Worm (Caenorhabditis elegans) whole organism, mixed stage, embryonic: ENCODE data around the gene fbxb-33.

Experiments
- blmp-1 ChIP-seq: fragments of 150-350 bp; optimal IDR thresholded peaks from 2 replicates; lab custom pipeline; 2014; ENCODE audit warnings: missing biosample characterization, missing genetic modification characterization
- ces-1 ChIP-seq: fragments of 150-350 bp; optimal IDR thresholded peaks from 2 replicates; lab custom pipeline; 2014; ENCODE audit warnings: missing biosample characterization, missing genetic modification reagents, missing genetic modification characterization
- cnd-1 ChIP-seq: fragments of 200-800 bp; sonication (Bioruptor generic); optimal IDR thresholded peaks from 2 replicates; lab custom pipeline; 2018; ENCODE audit warnings: mild to moderate bottlenecking, missing genetic modification characterization, missing compliant biosample characterization
- elt-3 ChIP-seq: fragments of 150-350 bp; optimal IDR thresholded peaks from 2 replicates; lab custom pipeline; 2014; ENCODE audit warnings: missing biosample characterization, missing genetic modification characterization
- flh-1 ChIP-seq: fragments of 200-800 bp; sonication (Bioruptor generic); optimal IDR thresholded peaks from 2 replicates; lab custom pipeline; 2018; ENCODE audit warnings: mild to moderate bottlenecking, missing genetic modification characterization, moderate library complexity, missing compliant biosample characterization
- lsy-2 ChIP-seq: fragments of 150-350 bp; optimal IDR thresholded peaks from 2 replicates; lab custom pipeline; 2014; ENCODE audit warnings: missing biosample characterization, missing genetic modification characterization
- nhr-12 ChIP-seq: fragments of 150-350 bp; optimal IDR thresholded peaks from 2 replicates; lab custom pipeline; 2014; ENCODE audit warnings: missing biosample characterization, missing genetic modification characterization
- nhr-28 ChIP-seq: fragments of 150-350 bp; optimal IDR thresholded peaks from 2 replicates; lab custom pipeline; 2014; ENCODE audit warnings: missing biosample characterization, missing genetic modification characterization
- pha-4 ChIP-seq: fragments of 150-350 bp; optimal IDR thresholded peaks from 2 replicates; lab custom pipeline; 2018; ENCODE audit warnings: missing biosample characterization, missing genetic modification reagents, missing genetic modification characterization
- unc-39 ChIP-seq: fragments of 150-350 bp; optimal IDR thresholded peaks from 2 replicates; lab custom pipeline; 2014; ENCODE audit warnings: missing biosample characterization, missing genetic modification characterization
- unc-62 ChIP-seq: fragments of 150-350 bp; optimal IDR thresholded peaks from 2 replicates; lab custom pipeline; 2014; ENCODE audit warnings: missing biosample characterization, missing genetic modification reagents, missing genetic modification characterization

- TF ChIP-seq flh-1 (GFP tag; lab: Kevin White, UChicago) (no peak), cnd-1 (tag; lab: Kevin White, UChicago) (no peak), elt-3 (no peak), nhr-28 (tag; lab: Kevin White, UChicago) (no peak), blmp-1 (tag; lab: Kevin White, UChicago) (no peak), ces-1 (GFP tag; lab: Kevin White, UChicago) (no peak), nhr-12 (no peak), lsy-2 (no peak), pha-4 (tag; lab: Kevin White, UChicago) (no peak), unc-39 (tag; lab: Kevin White, UChicago) (no peak), unc-62 (GFP tag; lab: Kevin White, UChicago) (no peak)
Observed at ce11 chrII:3655378-3655777, 8.2 kb downstream of the fbxb-33 start, which contains the start of gene F19B10.5.
